Worm (Caenorhabditis elegans) whole organism, L1 larva: ENCODE measurements around the gene riok-3.

Experiments
- aha-1 ChIP-seq: fragments of 150-350 bp; optimal IDR thresholded peaks from 2 replicates; lab custom pipeline; 2014; ENCODE audit warnings: missing biosample characterization, missing genetic modification characterization
- ama-1 ChIP-seq: fragments of 150-350 bp; optimal IDR thresholded peaks from 2 replicates; lab custom pipeline; 2014
- lin-13 ChIP-seq: fragments of 150-350 bp; optimal IDR thresholded peaks from 2 replicates; lab custom pipeline; 2014; ENCODE audit warnings: missing biosample characterization, missing genetic modification reagents, missing genetic modification characterization
- lin-15B ChIP-seq: fragments of 150-350 bp; sonication (generic microtip); optimal IDR thresholded peaks from 3 replicates; lab custom pipeline; 2014; ENCODE audit warnings: missing biosample characterization, missing genetic modification characterization
- lir-3 ChIP-seq: sonication (generic microtip); optimal IDR thresholded peaks from 2 replicates; lab custom pipeline; 2016; ENCODE audit warnings: mild to moderate bottlenecking, missing genetic modification characterization, moderate library complexity, missing compliant biosample characterization; ENCODE audit not compliant: poor library complexity
- nhr-28 ChIP-seq: fragments of 150-350 bp; optimal IDR thresholded peaks from 2 replicates; lab custom pipeline; 2014; ENCODE audit warnings: missing biosample characterization, missing genetic modification characterization
- nhr-47 ChIP-seq: sonication (generic microtip); optimal IDR thresholded peaks from 2 replicates; lab custom pipeline; 2016; ENCODE audit warnings: mild to moderate bottlenecking, missing genetic modification characterization, moderate library complexity, missing compliant biosample characterization
- nhr-84 ChIP-seq: sonication (generic microtip); optimal IDR thresholded peaks from 2 replicates; lab custom pipeline; 2017; ENCODE audit warnings: missing biosample characterization, missing genetic modification characterization
- unc-130 ChIP-seq: fragments of 150-350 bp; optimal IDR thresholded peaks from 2 replicates; lab custom pipeline; 2017; ENCODE audit warnings: missing biosample characterization, missing genetic modification characterization, inconsistent platforms
- unc-62 ChIP-seq: fragments of 150-350 bp; optimal IDR thresholded peaks from 2 replicates; lab custom pipeline; 2014; ENCODE audit warnings: missing biosample characterization, missing genetic modification reagents, missing genetic modification characterization
- ztf-11 ChIP-seq, 2 experiments: sonication (generic microtip); optimal IDR thresholded peaks; 2 replicates each; lab custom pipeline; 2016 to 2017; ENCODE audit warnings: missing genetic modification characterization in 2 of 2, missing biosample characterization in 1 of 2, missing compliant biosample characterization in 1 of 2

ce11 chrIII:9757414-9757813 lies 47.4 kb downstream of the riok-3 start, which contains the start of gene vps-53:
- no peak for TF ChIP-seq ama-1 (lab: Kevin White, UChicago)
- no peak for TF ChIP-seq aha-1 (tag; lab: Kevin White, UChicago)
- TF ChIP-seq nhr-84 (tag; lab: Kevin White, UChicago): no peak
- no peak for TF ChIP-seq lin-13 (GFP tag; lab: Kevin White, UChicago)
- no peak for TF ChIP-seq lir-3 (tag; lab: Kevin White, UChicago)
- TF ChIP-seq lin-15B (tag; lab: Kevin White, UChicago): no peak
- TF ChIP-seq nhr-28 (tag; lab: Kevin White, UChicago): no peak
- no peak for TF ChIP-seq unc-62 (GFP tag; lab: Kevin White, UChicago)
- no peak for TF ChIP-seq unc-130 (tag; lab: Kevin White, UChicago)
- TF ChIP-seq ztf-11 (tag; optimal IDR thresholded peaks at IDR 0.05; lab: Kevin White, UChicago): no peak
- no peak for TF ChIP-seq nhr-47 (tag; lab: Kevin White, UChicago)
